Worm (Caenorhabditis elegans) whole organism, mixed stage, embryonic: Measurements from ENCODE around the gene F19G12.3.
"Not testable (repeated sequence)": the region's sequence is repeated elsewhere in the genome, so short reads cannot be mapped to it uniquely, and the experiment has no call there.

Experiments used
- M03D4.4 ChIP-seq: sonication (generic microtip); optimal IDR thresholded peaks from 2 replicates; lab custom pipeline; 2017; ENCODE audit warnings: mild to moderate bottlenecking, missing genetic modification characterization, missing compliant biosample characterization
- bed-3 ChIP-seq: fragments of 200-800 bp; sonication (Bioruptor generic); optimal IDR thresholded peaks from 3 replicates; lab custom pipeline; 2018; ENCODE audit warnings: mild to moderate bottlenecking, missing genetic modification characterization, moderate library complexity, missing compliant biosample characterization
- ceh-39 ChIP-seq: fragments of 150-350 bp; optimal IDR thresholded peaks from 2 replicates; lab custom pipeline; 2014; ENCODE audit warnings: missing biosample characterization, missing genetic modification characterization
- ceh-43 ChIP-seq: fragments of 200-800 bp; sonication (Bioruptor generic); optimal IDR thresholded peaks from 2 replicates; lab custom pipeline; 2018; ENCODE audit warnings: mild to moderate bottlenecking, missing genetic modification characterization, moderate library complexity, missing compliant biosample characterization
- ceh-83 ChIP-seq: fragments of 200-800 bp; sonication (Bioruptor generic); optimal IDR thresholded peaks from 2 replicates; lab custom pipeline; 2018; ENCODE audit warnings: mild to moderate bottlenecking, missing genetic modification characterization, missing compliant biosample characterization
- ces-1 ChIP-seq: fragments of 150-350 bp; optimal IDR thresholded peaks from 2 replicates; lab custom pipeline; 2014; ENCODE audit warnings: missing biosample characterization, missing genetic modification reagents, missing genetic modification characterization
- cnd-1 ChIP-seq: fragments of 200-800 bp; sonication (Bioruptor generic); optimal IDR thresholded peaks from 2 replicates; lab custom pipeline; 2018; ENCODE audit warnings: mild to moderate bottlenecking, missing genetic modification characterization, missing compliant biosample characterization
- elt-1 ChIP-seq: sonication (generic microtip); optimal IDR thresholded peaks from 2 replicates; lab custom pipeline; 2017; ENCODE audit warnings: missing genetic modification characterization, mild to moderate bottlenecking, missing compliant biosample characterization, antibody characterized with exemption, moderate library complexity, borderline replicate concordance; ENCODE audit not compliant: insufficient read depth
- elt-3 ChIP-seq: fragments of 150-350 bp; optimal IDR thresholded peaks from 2 replicates; lab custom pipeline; 2014; ENCODE audit warnings: missing biosample characterization, missing genetic modification characterization
- flh-1 ChIP-seq: fragments of 200-800 bp; sonication (Bioruptor generic); optimal IDR thresholded peaks from 2 replicates; lab custom pipeline; 2018; ENCODE audit warnings: mild to moderate bottlenecking, missing genetic modification characterization, moderate library complexity, missing compliant biosample characterization
- ham-2 ChIP-seq: fragments of 200-800 bp; sonication (Bioruptor generic); optimal IDR thresholded peaks from 2 replicates; lab custom pipeline; 2018; ENCODE audit warnings: mild to moderate bottlenecking, missing genetic modification characterization, missing compliant biosample characterization
- hlh-1 ChIP-seq: fragments of 150-350 bp; optimal IDR thresholded peaks from 2 replicates; lab custom pipeline; 2014; ENCODE audit warnings: missing biosample characterization, missing genetic modification reagents, missing genetic modification characterization
- lin-13 ChIP-seq: fragments of 150-350 bp; optimal IDR thresholded peaks from 2 replicates; lab custom pipeline; 2014; ENCODE audit warnings: missing biosample characterization, missing genetic modification characterization
- mab-5 ChIP-seq: fragments of 150-350 bp; optimal IDR thresholded peaks from 2 replicates; lab custom pipeline; 2014; ENCODE audit warnings: missing biosample characterization, missing genetic modification characterization
- mep-1 ChIP-seq: fragments of 150-350 bp; optimal IDR thresholded peaks from 2 replicates; lab custom pipeline; 2017; ENCODE audit warnings: missing biosample characterization, missing genetic modification reagents, missing genetic modification characterization, inconsistent platforms
- mls-2 ChIP-seq: sonication (generic microtip); optimal IDR thresholded peaks from 2 replicates; lab custom pipeline; 2016; ENCODE audit warnings: mild to moderate bottlenecking, missing genetic modification characterization, moderate library complexity, missing compliant biosample characterization
- nhr-12 ChIP-seq: fragments of 150-350 bp; optimal IDR thresholded peaks from 2 replicates; lab custom pipeline; 2014; ENCODE audit warnings: missing biosample characterization, missing genetic modification characterization
- nhr-2 ChIP-seq: fragments of 150-350 bp; optimal IDR thresholded peaks from 2 replicates; lab custom pipeline; 2014; ENCODE audit warnings: missing biosample characterization, missing genetic modification characterization
- nhr-237 ChIP-seq: fragments of 150-350 bp; optimal IDR thresholded peaks from 2 replicates; lab custom pipeline; 2014; ENCODE audit warnings: missing biosample characterization, missing genetic modification characterization
- nhr-28 ChIP-seq: fragments of 150-350 bp; optimal IDR thresholded peaks from 2 replicates; lab custom pipeline; 2014; ENCODE audit warnings: missing biosample characterization, missing genetic modification characterization
- nhr-76 ChIP-seq: sonication (generic microtip); optimal IDR thresholded peaks from 2 replicates; lab custom pipeline; 2017; ENCODE audit warnings: missing biosample characterization, missing genetic modification characterization
- sem-2 ChIP-seq: fragments of 200-800 bp; sonication (Bioruptor generic); optimal IDR thresholded peaks from 2 replicates; lab custom pipeline; 2018; ENCODE audit warnings: mild to moderate bottlenecking, missing genetic modification characterization, missing compliant biosample characterization
- sptf-1 ChIP-seq: sonication (generic microtip); optimal IDR thresholded peaks from 2 replicates; lab custom pipeline; 2017; ENCODE audit warnings: mild to moderate bottlenecking, missing genetic modification characterization, moderate library complexity, missing compliant biosample characterization
- tbx-8 ChIP-seq: fragments of 200-800 bp; sonication (Bioruptor generic); optimal IDR thresholded peaks from 2 replicates; lab custom pipeline; 2018; ENCODE audit warnings: mild to moderate bottlenecking, missing genetic modification characterization, moderate library complexity, missing compliant biosample characterization
- unc-120 ChIP-seq: sonication (generic microtip); optimal IDR thresholded peaks from 2 replicates; lab custom pipeline; 2017; ENCODE audit warnings: missing genetic modification characterization, missing compliant biosample characterization; ENCODE audit not compliant: poor library complexity, severe bottlenecking
- unc-62 ChIP-seq: fragments of 150-350 bp; optimal IDR thresholded peaks from 2 replicates; lab custom pipeline; 2014; ENCODE audit warnings: missing biosample characterization, missing genetic modification reagents, missing genetic modification characterization
- zip-8 ChIP-seq: fragments of 150-350 bp; optimal IDR thresholded peaks from 2 replicates; lab custom pipeline; 2014; ENCODE audit warnings: missing biosample characterization, missing genetic modification characterization
- ztf-11 ChIP-seq: fragments of 150-350 bp; optimal IDR thresholded peaks from 2 replicates; lab custom pipeline; 2014; ENCODE audit warnings: missing biosample characterization, missing genetic modification characterization

The F19G12.3 gene

ce11 chrX:1393891-1394290 is 30.7 kb upstream of the F19G12.3 start, which contains the start of gene F56C3.9:
Gene F56C3.9 (minus strand): TSS chrX:1393991.
- no peak for TF ChIP-seq zip-8 (tag; lab: Kevin White, UChicago)
- no peak for TF ChIP-seq cnd-1
- no peak for TF ChIP-seq nhr-237 (tag; lab: Kevin White, UChicago)
- TF ChIP-seq ceh-39 = no peak
- no peak for TF ChIP-seq flh-1
- TF ChIP-seq mab-5 (tag; lab: Kevin White, UChicago) = no peak

ce11 chrX:1394437-1394836 is 30.2 kb upstream of the F19G12.3 start:
- TF ChIP-seq nhr-12 (tag; lab: Kevin White, UChicago) = no peak

ce11 chrX:1395793-1396192 is 28.8 kb upstream of the F19G12.3 start:
- no peak for TF ChIP-seq mab-5 (tag; lab: Kevin White, UChicago)

ce11 chrX:1397516-1397915 is 27.1 kb upstream of the F19G12.3 start, which contains the start of gene H39E20.1:
Gene H39E20.1 (minus strand): TSS chrX:1397616.
- TF ChIP-seq ces-1 (GFP tag; lab: Kevin White, UChicago) (no peak), nhr-76 (tag; lab: Kevin White, UChicago) (no peak), sptf-1 (tag; lab: Kevin White, UChicago) (no peak), ztf-11 (tag; lab: Kevin White, UChicago) (no peak), mab-5 (tag; lab: Kevin White, UChicago) (no peak), unc-120 (no peak), elt-3 (no peak), ham-2 (GFP tag; lab: Kevin White, UChicago) (no peak), hlh-1 (tag; lab: Kevin White, UChicago) (no peak), unc-62 (GFP tag; lab: Kevin White, UChicago) (no peak), ceh-83 (GFP tag; lab: Kevin White, UChicago) (no peak), sem-2 (no peak)
- TF ChIP-seq, all 35 proteins: peak for 0

ce11 chrX:1401259-1401658 is 23.4 kb upstream of the F19G12.3 start, which contains the start of gene ZK402.5:
Gene ZK402.5 (minus strand): TSS chrX:1401359.
- no peak for TF ChIP-seq bed-3 (GFP tag; lab: Kevin White, UChicago)
- TF ChIP-seq ham-2 (GFP tag; lab: Kevin White, UChicago) = no peak
- no peak for TF ChIP-seq nhr-2 (tag; lab: Kevin White, UChicago)
- TF ChIP-seq ces-1 (GFP tag; lab: Kevin White, UChicago) = no peak
- TF ChIP-seq elt-1 (tag; lab: Kevin White, UChicago) = no peak
- no peak for TF ChIP-seq mls-2 (tag; lab: Kevin White, UChicago)
- TF ChIP-seq tbx-8 (GFP tag; lab: Kevin White, UChicago) = no peak
- TF ChIP-seq flh-1 = no peak
- TF ChIP-seq lin-13 (tag; lab: Kevin White, UChicago) = no peak
- TF ChIP-seq ceh-43 (GFP tag; lab: Kevin White, UChicago) = no peak
- TF ChIP-seq mep-1 (tag; lab: Kevin White, UChicago) = no peak

DNA sequence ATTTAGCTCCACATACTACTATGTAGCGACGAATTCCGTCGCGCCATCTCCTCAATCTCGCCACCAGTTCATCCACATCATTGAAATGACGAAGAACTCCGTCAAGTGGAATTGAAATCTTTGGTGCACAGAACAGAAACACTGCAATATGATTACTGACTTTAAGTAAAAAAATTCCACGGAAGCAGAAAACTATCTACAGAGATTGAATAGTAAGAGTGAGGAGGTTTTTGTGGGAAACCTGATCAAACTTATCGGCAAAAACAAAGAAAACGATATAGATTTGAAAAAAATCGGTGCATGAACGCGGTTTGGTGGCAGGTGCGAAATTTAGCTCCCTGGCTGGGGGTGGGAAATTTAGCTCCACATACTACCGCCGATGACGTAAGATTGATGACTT is 21.2 kb upstream of the F19G12.3 start, which contains the start of gene ZK402.2:
ZK402.2 (plus strand) TSS at position 301 of the 400 bp plus-strand sequence.
- not testable (repeated sequence) for TF ChIP-seq nhr-28 (tag; lab: Kevin White, UChicago); flh-1; zip-8 (tag; lab: Kevin White, UChicago)

DNA sequence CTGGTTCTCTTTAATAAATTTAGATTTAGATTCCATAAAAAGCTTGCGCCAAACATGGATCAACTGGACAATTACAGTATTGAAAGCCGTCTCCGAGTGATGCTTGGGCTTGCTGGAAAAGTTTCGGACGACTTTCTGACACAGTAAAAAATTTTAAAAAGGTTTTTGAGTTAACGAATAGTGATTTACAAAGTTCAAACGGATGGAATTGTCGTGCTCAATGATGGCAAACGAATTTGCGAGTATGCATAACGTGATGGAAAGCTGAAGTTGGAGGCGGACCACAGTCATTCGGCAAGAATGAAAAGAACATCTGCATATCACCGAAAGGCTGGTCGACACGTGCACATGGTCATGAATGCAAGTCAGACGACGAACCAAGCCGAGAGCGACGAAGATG is 20.6 kb upstream of the F19G12.3 start, which contains the start of gene ZK402.1:
ZK402.1 (plus strand) TSS at position 301 of the 400 bp plus-strand sequence.
- TF ChIP-seq M03D4.4; mls-2 (tag; lab: Kevin White, UChicago); cnd-1: not testable (repeated sequence)
